Fruit fly (Drosophila melanogaster): ENCODE measurements around the gene CG3638.

CG3638 gene

DNA sequence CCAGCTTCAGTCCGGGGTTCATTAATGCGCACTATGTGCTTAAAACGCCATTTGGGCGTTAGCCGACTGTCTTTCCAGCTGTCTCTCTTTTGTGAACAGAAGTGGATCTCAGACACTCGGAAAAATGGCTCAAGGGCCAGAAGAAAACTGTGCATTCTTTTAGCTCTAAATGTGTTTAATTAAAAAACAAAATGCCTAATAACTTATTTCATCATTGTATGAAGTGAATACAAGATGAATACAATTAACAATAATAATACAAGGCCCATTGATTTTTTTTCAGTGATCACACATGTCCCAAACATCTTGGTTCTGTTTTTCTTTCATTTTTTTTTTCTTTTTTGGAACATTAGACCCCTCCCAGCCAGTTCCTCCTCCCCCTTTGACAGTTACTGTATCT is 36.4 kb upstream of the CG3638 start (continued):
- peak; percentile 87 for TF ChIP-seq Med (GFP tag)
- TF ChIP-seq insv (GFP tag; optimal IDR thresholded peaks at IDR 0.05): no peak
- TF ChIP-seq sr (GFP tag; IDR thresholded peaks at IDR 0.05): no peak
- TF ChIP-seq mirr (GFP tag; optimal IDR thresholded peaks at IDR 0.05): no peak
- peak; percentile 75 for TF ChIP-seq CG13624 (GFP tag; optimal IDR thresholded peaks at IDR 0.05)
- TF ChIP-seq CG32767 (GFP tag; IDR thresholded peaks at IDR 0.05): no peak
- peak; percentile 60 for TF ChIP-seq CG18262 (tag; optimal IDR thresholded peaks at IDR 0.05)
- peak; percentile 61 for TF ChIP-seq CG14014 (GFP tag; IDR thresholded peaks at IDR 0.05)
- peak; percentile 36 for TF ChIP-seq CG10654 (GFP tag; optimal IDR thresholded peaks at IDR 0.05)
- TF ChIP-seq run (tag; optimal IDR thresholded peaks at IDR 0.05): no peak
- TF ChIP-seq CG7928 (GFP tag; optimal IDR thresholded peaks at IDR 0.05): no peak
- peak; percentile 60 for TF ChIP-seq az2 (GFP tag; optimal IDR thresholded peaks at IDR 0.05)
- TF ChIP-seq CG3065 (GFP tag; optimal IDR thresholded peaks at IDR 0.05): no peak
- TF ChIP-seq gcm (GFP tag; optimal IDR thresholded peaks at IDR 0.05): peak; percentile 5
- peak; percentile 64 for TF ChIP-seq CG15601 (tag; optimal IDR thresholded peaks at IDR 0.05)
- TF ChIP-seq NC2α (GFP tag; optimal IDR thresholded peaks at IDR 0.05): no peak
- TF ChIP-seq ssp (GFP tag; IDR thresholded peaks at IDR 0.05): no peak
- no peak for TF ChIP-seq CG5245 (GFP tag; optimal IDR thresholded peaks at IDR 0.05)
- peak in 1 of 2 experiments; percentile 52 for TF ChIP-seq Hr51 (GFP tag; optimal IDR thresholded peaks at IDR 0.05)
- peak; percentile 72 for TF ChIP-seq dysf (GFP tag; IDR thresholded peaks at IDR 0.05)
- no peak for TF ChIP-seq Rx (GFP tag; IDR thresholded peaks at IDR 0.05)
- peak; percentile 6 for TF ChIP-seq trem (tag; optimal IDR thresholded peaks at IDR 0.05)
- TF ChIP-seq Mes4 (GFP tag; optimal IDR thresholded peaks at IDR 0.05): no peak
- TF ChIP-seq CG10979 (tag; optimal IDR thresholded peaks at IDR 0.05): peak; percentile 67
- TF ChIP-seq Abd-B (GFP tag; optimal IDR thresholded peaks at IDR 0.05): peak; percentile 44
- TF ChIP-seq cg (GFP tag; optimal IDR thresholded peaks at IDR 0.05): no peak
- no peak for TF ChIP-seq fd102C (GFP tag; optimal IDR thresholded peaks at IDR 0.05)
- TF ChIP-seq CG12942 (GFP tag; optimal IDR thresholded peaks at IDR 0.05): peak; percentile 14
- TF ChIP-seq dimm (GFP tag; IDR thresholded peaks at IDR 0.05): no peak
- TF ChIP-seq ATbp (GFP tag; optimal IDR thresholded peaks at IDR 0.05): peak; percentile 66
- no peak for TF ChIP-seq Dad (GFP tag; optimal IDR thresholded peaks at IDR 0.05)
- TF ChIP-seq fd96Cb (tag; optimal IDR thresholded peaks at IDR 0.05): peak; percentile 64
- no peak for TF ChIP-seq CG8944 (GFP tag; optimal IDR thresholded peaks at IDR 0.05)
- no peak for TF ChIP-seq Sin3A (optimal IDR thresholded peaks at IDR 0.05)
- TF ChIP-seq CG17802 (tag; optimal IDR thresholded peaks at IDR 0.05): no peak
- TF ChIP-seq ftz-f1 (GFP tag; optimal IDR thresholded peaks at IDR 0.05): no peak
- TF ChIP-seq her (GFP tag; optimal IDR thresholded peaks at IDR 0.05): peak; percentile 4
- peak; percentile 2 for TF ChIP-seq CHES-1-like (GFP tag; optimal IDR thresholded peaks at IDR 0.05)
- peak; percentile 35 for TF ChIP-seq tio (GFP tag; optimal IDR thresholded peaks at IDR 0.05)
- TF ChIP-seq CG4282 (GFP tag; optimal IDR thresholded peaks at IDR 0.05): no peak
- no peak for TF ChIP-seq salm (tag; optimal IDR thresholded peaks at IDR 0.05)
- TF ChIP-seq CG9215 (GFP tag; IDR thresholded peaks at IDR 0.05): peak; percentile 41; the same call in 1 of the 2 replicates
- TF ChIP-seq Dref (GFP tag; IDR thresholded peaks at IDR 0.05): no peak
- TF ChIP-seq CG9437 (GFP tag; optimal IDR thresholded peaks at IDR 0.05): peak; percentile 3
- no peak for TF ChIP-seq CG10274 (GFP tag; optimal IDR thresholded peaks at IDR 0.05)
- no peak for TF ChIP-seq so (GFP tag; IDR thresholded peaks at IDR 0.05)
- TF ChIP-seq usp (GFP tag; optimal IDR thresholded peaks at IDR 0.05): no peak
- peak; percentile 22 for TF ChIP-seq sqz (GFP tag; optimal IDR thresholded peaks at IDR 0.05)
- peak; percentile 33 for TF ChIP-seq CG12769 (tag; optimal IDR thresholded peaks at IDR 0.05)
- TF ChIP-seq Atf-2 (GFP tag; optimal IDR thresholded peaks at IDR 0.05): peak; percentile 13
- TF ChIP-seq E2f2 (GFP tag; IDR thresholded peaks at IDR 0.05): peak; percentile 17; the same call in 1 of the 2 replicates
- peak; percentile 27 for TF ChIP-seq CG17829 (tag; optimal IDR thresholded peaks at IDR 0.05)

Measured in whole organism, embryonic.